Fruit fly (Drosophila melanogaster) Kc167 (cell line): ENCODE measurements around the gene CG9166.

Experiments used
- Myc ChIP-seq: fragments of >200 bp; optimal IDR thresholded peaks from 2 replicates; lab custom pipeline; 2017; ENCODE audit warnings: missing external identifiers
- Sin3A ChIP-seq: fragments of >200 bp; optimal IDR thresholded peaks from 2 replicates; lab custom pipeline; 2018; ENCODE audit warnings: missing external identifiers
- h ChIP-seq: fragments of >200 bp; optimal IDR thresholded peaks from 3 replicates; lab custom pipeline; 2018; ENCODE audit warnings: missing external identifiers
- insv ChIP-seq: fragments of >200 bp; optimal IDR thresholded peaks from 3 replicates; lab custom pipeline; 2018; ENCODE audit warnings: missing external identifiers
- psq ChIP-seq: fragments of >200 bp; optimal IDR thresholded peaks from 2 replicates; lab custom pipeline; 2017; ENCODE audit warnings: missing external identifiers
- ttk ChIP-seq: sonication (Bioruptor generic); optimal IDR thresholded peaks from 2 replicates; lab custom pipeline; 2017; ENCODE audit warnings: missing external identifiers

CG9166 gene

DNA sequence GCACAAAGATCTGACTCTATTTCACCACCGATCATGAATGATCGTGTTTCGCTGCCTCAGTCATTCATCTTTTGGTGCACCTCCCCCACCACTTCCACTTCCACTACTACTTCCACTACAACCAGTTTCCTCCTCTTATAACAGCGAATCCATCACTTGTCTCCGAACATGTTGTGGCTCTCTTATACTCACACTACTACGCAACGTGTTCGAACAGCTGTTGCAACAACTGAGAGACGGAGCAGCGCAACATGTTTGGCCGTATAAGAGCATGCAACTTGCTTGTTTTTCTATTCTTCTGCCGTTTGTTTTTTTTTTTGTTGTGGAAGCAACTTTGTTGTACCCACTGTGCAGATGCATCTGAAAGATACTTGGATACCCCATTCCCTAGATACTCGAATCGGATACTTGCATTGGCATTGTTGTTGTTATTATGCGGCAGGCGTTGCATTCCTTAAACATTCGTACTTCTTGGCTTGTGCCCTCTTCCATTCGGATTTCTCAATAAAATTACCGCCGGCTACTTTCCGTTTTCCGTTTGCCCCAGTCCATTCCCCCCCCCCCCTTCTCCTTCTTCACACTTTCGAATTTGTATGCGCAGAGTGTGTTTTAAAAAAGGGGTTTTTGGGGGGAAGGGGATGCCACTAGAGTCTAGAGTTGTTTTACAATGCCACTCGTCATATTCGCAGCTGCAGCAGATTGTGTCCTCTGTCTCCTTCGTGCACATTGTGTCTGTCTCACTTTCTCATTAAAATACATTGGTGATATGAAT is 16.1 kb downstream of the CG9166 start:
- TF ChIP-seq insv (lab: Kevin White, UChicago), result no peak
- TF ChIP-seq psq (lab: Kevin White, UChicago), result no peak
- TF ChIP-seq h (lab: Kevin White, UChicago), result no peak
- no peak for TF ChIP-seq ttk
- TF ChIP-seq Sin3A (lab: Kevin White, UChicago), result no peak
- no peak for TF ChIP-seq Myc (lab: Kevin White, UChicago)

DNA sequence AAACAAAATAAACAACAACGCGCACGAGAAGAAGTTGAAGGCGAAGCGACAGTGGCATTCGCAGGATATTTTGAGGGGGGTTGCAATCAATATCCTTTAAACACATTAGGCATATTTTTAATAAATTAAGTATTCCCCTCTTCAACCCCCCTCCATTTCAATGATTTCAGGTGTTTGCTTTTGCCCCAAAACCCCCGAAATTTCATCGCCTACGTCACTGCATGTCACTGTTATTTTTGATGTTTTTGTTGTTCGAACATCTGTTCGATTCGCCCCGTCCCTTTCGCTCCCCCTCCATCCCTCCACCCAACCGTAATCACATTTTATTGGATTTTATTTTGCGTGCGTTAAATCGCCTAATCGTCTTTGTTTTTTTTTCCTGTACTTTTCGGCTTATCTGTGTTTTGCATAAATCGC is 17.3 kb downstream of the CG9166 start:
- no peak for TF ChIP-seq ttk
- TF ChIP-seq insv (lab: Kevin White, UChicago), result no peak
- TF ChIP-seq psq (lab: Kevin White, UChicago), result no peak
- no peak for TF ChIP-seq Myc (lab: Kevin White, UChicago)
- TF ChIP-seq Sin3A (lab: Kevin White, UChicago), result no peak
- TF ChIP-seq h (lab: Kevin White, UChicago), result no peak

DNA sequence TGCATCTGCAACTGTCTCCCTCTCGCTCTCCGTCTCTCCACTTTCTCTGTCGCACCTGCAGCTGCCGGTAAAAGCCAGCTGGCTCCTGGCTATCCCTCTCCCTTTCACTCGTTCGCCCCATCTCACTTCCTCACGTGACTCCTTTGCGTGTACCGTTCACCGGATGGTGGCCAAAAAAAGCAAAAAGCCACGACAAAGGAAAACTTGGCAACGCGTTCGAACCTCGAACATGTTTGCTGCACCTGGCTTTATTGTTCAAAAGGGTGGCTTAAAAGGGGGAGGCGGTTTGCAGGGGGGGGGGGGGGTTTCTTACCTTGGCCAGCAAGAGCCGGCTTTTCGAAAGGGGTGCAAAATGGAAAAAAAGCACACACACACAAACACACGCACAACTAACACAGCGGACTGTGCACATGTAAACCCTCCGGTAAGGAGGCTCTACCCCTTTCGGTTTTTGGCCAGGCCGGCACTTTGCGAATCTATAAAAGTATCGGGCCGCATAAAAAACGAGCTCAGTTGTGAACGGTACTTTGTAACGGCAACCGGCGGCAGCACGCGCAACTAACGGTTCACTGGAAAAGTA is 19.3 kb downstream of the CG9166 start, which contains the start of gene ru:
ru (plus strand) TSS at position 530 of the 580 bp plus-strand sequence.
- TF ChIP-seq Myc (lab: Kevin White, UChicago), result no peak
- TF ChIP-seq insv (lab: Kevin White, UChicago), result no peak
- TF ChIP-seq Sin3A (lab: Kevin White, UChicago), result no peak

DNA sequence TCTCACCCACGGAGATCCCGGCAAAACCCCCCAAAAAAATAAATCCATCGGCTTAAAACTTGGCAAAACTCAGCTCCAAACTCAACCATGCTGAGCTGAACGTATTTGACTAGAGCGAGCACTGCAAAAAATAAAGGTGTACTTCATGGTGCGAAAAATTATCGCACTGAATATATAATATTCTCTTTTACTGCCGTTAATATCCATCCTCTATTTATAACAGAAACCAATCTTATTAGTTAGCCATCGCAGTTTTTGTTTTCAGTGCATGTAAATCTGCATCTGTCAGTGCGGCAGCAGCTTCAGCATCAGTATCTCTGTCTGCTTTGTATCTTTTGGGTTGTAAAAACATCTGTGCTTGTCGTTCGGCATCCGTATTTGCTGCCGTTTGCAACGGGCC is 20.0 kb downstream of the CG9166 start:
- TF ChIP-seq insv (lab: Kevin White, UChicago), result no peak

DNA sequence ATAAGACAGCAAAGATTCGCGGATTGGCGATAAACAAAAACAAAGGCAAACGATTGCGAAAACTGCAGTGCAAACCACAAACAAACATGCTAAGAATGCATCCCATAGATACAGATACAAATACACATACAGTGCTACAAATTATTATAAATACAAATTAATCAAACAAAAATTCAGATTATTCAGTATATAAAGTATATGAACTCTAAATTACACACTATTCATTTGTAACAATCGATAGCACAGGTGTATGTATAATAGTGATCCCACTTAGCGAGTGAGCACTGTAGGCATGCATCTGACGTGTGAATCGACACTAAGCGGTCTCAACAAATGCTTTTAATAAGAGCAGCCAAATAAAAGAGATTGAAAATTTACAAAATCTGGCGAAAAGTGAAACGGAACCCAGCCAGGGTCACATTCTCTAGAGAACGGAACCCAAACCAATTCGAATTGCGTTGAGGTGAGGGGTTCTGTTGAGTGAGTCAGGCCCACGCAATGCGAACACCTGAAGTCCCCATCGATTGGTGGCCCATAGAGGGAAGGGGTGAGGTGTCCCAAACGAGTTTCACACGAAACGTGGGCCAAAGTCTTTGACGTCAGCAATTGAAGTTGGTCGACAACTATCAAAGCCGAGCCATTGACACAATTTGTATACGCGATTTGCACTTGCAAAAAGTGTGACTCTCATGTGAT is 23.7 kb downstream of the CG9166 start:
- no peak for TF ChIP-seq psq (lab: Kevin White, UChicago)
- TF ChIP-seq insv (lab: Kevin White, UChicago), result no peak
- TF ChIP-seq h (lab: Kevin White, UChicago), result no peak
- no peak for TF ChIP-seq Sin3A (lab: Kevin White, UChicago)
- TF ChIP-seq Myc (lab: Kevin White, UChicago), result no peak
- no peak for TF ChIP-seq ttk

DNA sequence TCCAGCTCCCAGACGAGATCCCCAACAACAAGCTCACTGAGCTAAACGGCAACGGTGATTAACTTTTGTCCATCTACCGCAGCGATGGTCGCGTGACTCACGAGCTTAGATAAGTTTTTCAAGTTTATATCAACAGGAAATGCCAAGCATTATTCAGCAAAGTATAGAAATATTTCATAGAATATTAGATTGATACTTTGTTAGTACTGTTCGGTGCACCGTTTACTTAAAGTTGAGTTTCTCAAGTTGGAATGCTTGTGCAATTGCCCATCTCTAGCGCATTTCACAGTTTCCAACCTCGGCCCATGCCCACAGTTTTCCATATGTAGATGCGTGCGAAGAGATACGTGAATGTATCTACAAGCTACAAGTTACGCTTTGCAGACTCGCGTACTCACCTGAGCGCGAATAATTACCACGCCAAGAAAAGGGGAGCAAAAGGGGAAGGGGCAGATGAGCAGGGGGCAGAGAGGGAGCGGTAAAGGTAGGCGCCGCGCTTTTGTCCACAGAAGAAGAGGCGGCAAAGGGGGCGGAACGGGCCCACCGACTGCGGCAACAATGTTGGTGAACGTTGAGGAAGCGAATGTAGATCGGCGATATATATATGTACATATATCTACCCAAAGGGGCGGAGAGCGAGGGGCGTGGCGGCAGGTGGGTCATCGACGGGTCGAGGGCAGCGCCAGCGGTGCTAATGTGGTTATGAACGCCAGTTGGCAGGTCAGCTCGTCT is 25.3 kb downstream of the CG9166 start:
- no peak for TF ChIP-seq ttk
- TF ChIP-seq Myc (lab: Kevin White, UChicago), result no peak
- TF ChIP-seq Sin3A (lab: Kevin White, UChicago), result no peak
- no peak for TF ChIP-seq psq (lab: Kevin White, UChicago)
- no peak for TF ChIP-seq insv (lab: Kevin White, UChicago)
- TF ChIP-seq h (lab: Kevin White, UChicago), result no peak

DNA sequence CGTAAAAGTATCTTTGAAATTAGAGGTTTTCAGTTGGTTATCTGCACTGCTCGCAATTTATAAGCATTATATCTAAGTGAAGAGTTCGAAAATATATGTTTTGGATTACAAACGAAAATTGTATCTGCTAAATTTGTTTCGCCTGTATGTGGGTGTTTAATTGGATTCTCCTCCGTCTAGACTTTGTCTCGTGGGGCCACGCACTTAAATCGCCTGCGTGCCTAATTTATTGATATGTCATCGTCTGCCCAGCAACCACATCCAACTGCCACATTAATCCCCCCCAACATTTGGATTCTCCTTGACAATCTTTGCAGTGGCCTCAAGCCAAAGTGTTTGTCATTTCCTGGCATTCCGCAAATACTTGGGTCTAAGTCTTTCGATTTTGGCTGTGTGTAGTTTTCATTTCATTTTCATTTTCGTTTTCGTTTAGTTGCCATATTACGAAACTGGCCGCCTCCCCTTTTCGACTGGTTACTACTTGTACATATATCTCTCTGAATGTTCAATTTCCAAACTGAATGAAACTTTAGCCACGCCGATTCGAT is 27.3 kb downstream of the CG9166 start:
- no peak for TF ChIP-seq ttk
- no peak for TF ChIP-seq h (lab: Kevin White, UChicago)
- TF ChIP-seq Sin3A (lab: Kevin White, UChicago), result no peak

DNA sequence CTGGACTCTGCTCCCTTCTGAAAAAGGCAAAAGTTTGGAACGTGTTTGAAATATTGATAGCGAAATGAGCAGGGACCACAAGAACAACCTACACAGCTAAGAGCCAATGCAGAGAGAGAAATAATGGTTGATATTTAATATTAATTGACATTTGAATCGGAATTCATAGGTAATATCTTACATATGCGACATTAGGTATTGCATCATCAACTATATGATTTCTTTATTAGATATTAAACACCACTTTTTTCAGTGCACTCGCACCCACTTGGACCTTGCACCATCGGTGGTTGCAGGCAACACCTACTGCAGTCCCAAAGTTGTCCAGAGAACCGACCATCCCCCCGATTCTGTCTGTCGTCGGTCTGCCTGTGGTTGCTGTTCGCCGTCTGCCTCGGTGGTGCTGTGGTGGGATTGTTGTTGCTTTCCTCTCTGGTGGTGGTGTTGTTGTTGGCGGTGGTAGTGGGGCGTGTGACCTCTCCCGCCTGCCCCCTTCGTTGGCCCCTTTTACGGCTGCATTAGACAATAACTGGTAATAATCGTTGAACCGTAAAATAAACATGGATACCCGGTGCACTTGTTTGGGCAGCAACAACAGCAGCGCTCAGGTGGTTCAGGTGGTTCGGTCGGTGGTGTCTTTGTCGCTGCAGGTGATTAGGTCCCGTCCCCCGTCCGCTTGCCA is 28.1 kb downstream of the CG9166 start:
- TF ChIP-seq psq (lab: Kevin White, UChicago) (no peak), h (lab: Kevin White, UChicago) (no peak), Sin3A (lab: Kevin White, UChicago) (no peak)

DNA sequence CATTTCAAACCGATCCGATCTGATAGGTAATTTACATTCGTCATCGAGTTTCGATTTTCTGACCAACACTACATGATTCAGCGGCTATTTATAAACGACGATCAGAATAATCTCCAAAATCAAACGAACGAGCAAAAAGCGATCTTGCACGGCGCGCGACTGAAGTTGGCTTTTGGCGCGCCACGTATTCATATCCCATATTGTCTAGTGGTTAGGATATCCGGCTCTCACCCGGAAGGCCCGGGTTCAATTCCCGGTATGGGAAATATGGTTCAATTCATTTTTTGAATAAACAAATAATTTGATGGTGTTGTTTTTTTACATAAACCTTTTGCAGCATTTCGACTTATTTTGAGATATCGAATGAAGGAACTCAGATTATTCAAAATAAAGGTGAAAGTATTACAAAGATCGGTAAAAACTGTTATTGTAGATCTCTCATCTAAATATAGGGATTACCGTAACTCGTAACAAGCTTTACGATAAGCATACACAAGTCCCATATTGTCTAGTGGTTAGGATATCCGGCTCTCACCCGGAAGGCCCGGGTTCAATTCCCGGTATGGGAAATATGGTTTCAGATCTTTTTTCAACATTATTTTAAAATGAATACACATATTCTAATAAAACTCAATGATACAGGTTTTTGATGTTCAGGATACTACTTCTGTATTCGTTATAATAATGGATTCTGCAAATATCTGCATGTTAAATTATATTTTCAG is 29.0 kb downstream of the CG9166 start:
- no peak for TF ChIP-seq h (lab: Kevin White, UChicago)
- TF ChIP-seq psq (lab: Kevin White, UChicago), result no peak
- no peak for TF ChIP-seq insv (lab: Kevin White, UChicago)
- TF ChIP-seq Sin3A (lab: Kevin White, UChicago), result no peak
- no peak for TF ChIP-seq ttk
- no peak for TF ChIP-seq Myc (lab: Kevin White, UChicago)

DNA sequence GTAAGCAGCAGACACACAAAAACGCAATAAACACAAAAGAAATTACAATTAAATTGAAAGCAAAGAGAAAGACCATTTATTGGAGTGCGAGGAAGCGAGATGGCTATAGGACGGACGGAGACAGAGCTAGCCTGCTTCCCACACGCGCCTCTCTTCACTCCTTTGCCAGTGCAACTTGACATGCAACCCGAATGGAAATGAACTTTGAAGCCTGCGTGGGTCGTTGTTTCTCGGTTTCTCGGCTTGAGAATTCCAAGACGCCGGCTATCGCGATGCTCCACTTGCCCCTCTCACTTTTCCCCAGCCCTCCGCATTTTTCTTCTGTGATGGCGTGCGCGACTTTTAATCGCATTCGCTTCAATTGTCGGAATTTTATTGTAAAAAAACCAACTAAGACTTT is 30.0 kb downstream of the CG9166 start:
- TF ChIP-seq Sin3A (lab: Kevin White, UChicago), result no peak
- TF ChIP-seq h (lab: Kevin White, UChicago), result no peak
- TF ChIP-seq insv (lab: Kevin White, UChicago), result no peak
- TF ChIP-seq Myc (lab: Kevin White, UChicago), result no peak
- TF ChIP-seq psq (lab: Kevin White, UChicago), result no peak
- TF ChIP-seq ttk, result no peak
